Fruit fly (Drosophila melanogaster): ENCODE measurements around the gene whe.

Gene whe

dm6 chrX:21368410-21368918, 34.1 kb downstream of the whe start (continued):
- TF ChIP-seq trem (tag; optimal IDR thresholded peaks at IDR 0.05) (peak; percentile 16), repo (GFP tag; optimal IDR thresholded peaks at IDR 0.05) (no peak), CG8944 (GFP tag; optimal IDR thresholded peaks at IDR 0.05) (no peak), CG31441 (GFP tag; IDR thresholded peaks at IDR 0.05) (no peak), crol (GFP tag; IDR thresholded peaks at IDR 0.05) (peak; percentile 73), CG1832 (GFP tag; optimal IDR thresholded peaks at IDR 0.05) (peak; percentile 74), onecut (GFP tag; IDR thresholded peaks at IDR 0.05) (no peak), ttk (GFP tag; IDR thresholded peaks at IDR 0.05) (no peak), cwo (GFP tag; optimal IDR thresholded peaks at IDR 0.05) (no peak), unpg (GFP tag; optimal IDR thresholded peaks at IDR 0.05) (no peak), Aef1 (GFP tag; IDR thresholded peaks at IDR 0.05) (0 out of 3 replicates have a peak, but pooled peaks have one; percentile 23), mirr (GFP tag; optimal IDR thresholded peaks at IDR 0.05) (no peak), CG7963 (GFP tag; IDR thresholded peaks at IDR 0.05; ENCODE audit: partially characterized antibody) (0 out of 3 replicates have a peak, but pooled peaks have one; percentile 18), lbe (GFP tag; optimal IDR thresholded peaks at IDR 0.05) (no peak), tx (GFP tag; optimal IDR thresholded peaks at IDR 0.05) (no peak), stwl (tag; optimal IDR thresholded peaks at IDR 0.05) (peak; percentile 15), nau (GFP tag; optimal IDR thresholded peaks at IDR 0.05) (peak; percentile 48), Trl (optimal IDR thresholded peaks at IDR 0.05) (peak; percentile 34 to 69), Trl (GFP tag; optimal IDR thresholded peaks at IDR 0.05) (no peak), Rfx (GFP tag; IDR thresholded peaks at IDR 0.05) (peak; percentile 27; the same call in 1 of the 2 replicates), Vsx1 (GFP tag; optimal IDR thresholded peaks at IDR 0.05) (no peak), tio (GFP tag; optimal IDR thresholded peaks at IDR 0.05) (no peak), lab (GFP tag; optimal IDR thresholded peaks at IDR 0.05) (no peak), Asciz (GFP tag; optimal IDR thresholded peaks at IDR 0.05) (no peak), sug (tag; optimal IDR thresholded peaks at IDR 0.05) (peak; percentile 7), CG8765 (GFP tag; IDR thresholded peaks at IDR 0.05) (no peak), CG9437 (GFP tag; optimal IDR thresholded peaks at IDR 0.05) (no peak), YL-1 (GFP tag; optimal IDR thresholded peaks at IDR 0.05) (no peak), CG9932 (GFP tag; IDR thresholded peaks at IDR 0.05) (no peak), fu2 (GFP tag; optimal IDR thresholded peaks at IDR 0.05) (no peak), fd3F (GFP tag; optimal IDR thresholded peaks at IDR 0.05) (no peak), CG9727 (GFP tag; optimal IDR thresholded peaks at IDR 0.05) (no peak), usp (GFP tag; optimal IDR thresholded peaks at IDR 0.05) (no peak), CG11723 (GFP tag; optimal IDR thresholded peaks at IDR 0.05) (no peak), shn (GFP tag; optimal IDR thresholded peaks at IDR 0.05) (no peak), Hr78 (GFP tag; optimal IDR thresholded peaks at IDR 0.05) (peak in 1 of 2 experiments; percentile 66), CG3065 (GFP tag; optimal IDR thresholded peaks at IDR 0.05) (no peak), CG10321 (GFP tag; IDR thresholded peaks at IDR 0.05) (peak; percentile 68), chinmo (GFP tag; IDR thresholded peaks at IDR 0.05; ENCODE audit: partially characterized antibody) (peak; percentile 98), Mrtf (GFP tag; IDR thresholded peaks at IDR 0.05) (no peak), Hmr (GFP tag; optimal IDR thresholded peaks at IDR 0.05) (no peak), Nf-YC (tag; optimal IDR thresholded peaks at IDR 0.05) (no peak), CG11504 (tag; optimal IDR thresholded peaks at IDR 0.05) (no peak), D19B (GFP tag; optimal IDR thresholded peaks at IDR 0.05) (no peak), CG6272 (GFP tag; IDR thresholded peaks at IDR 0.05) (no peak), MBD-R2 (GFP tag; IDR thresholded peaks at IDR 0.05) (peak; percentile 24; the same call in 1 of the 2 replicates), CkIIα-i1 (GFP tag; IDR thresholded peaks at IDR 0.05) (no peak), ken (GFP tag; IDR thresholded peaks at IDR 0.05) (no peak), sob (GFP tag; IDR thresholded peaks at IDR 0.05) (0 out of 2 replicates have a peak, but pooled peaks have one; percentile 29), Bdp1 (GFP tag; optimal IDR thresholded peaks at IDR 0.05) (no peak), CG8281 (tag; optimal IDR thresholded peaks at IDR 0.05) (no peak)

All from whole organism, embryonic.